Worm (Caenorhabditis elegans): ENCODE measurements around the gene F15A4.10.

F15A4.10 gene

ce11 chrII:12508650-12509049 lies 23.7 kb upstream of the F15A4.10 start, which contains the start of gene srh-67:
Gene srh-67 (plus strand): TSS chrII:12508950.
- TF ChIP-seq ama-1 (optimal IDR thresholded peaks at IDR 0.05) (no peak), grh-1 (GFP tag; IDR thresholded peaks at IDR 0.05) (no peak), efl-1 (optimal IDR thresholded peaks at IDR 0.05) (no peak), efl-1 (GFP tag; optimal IDR thresholded peaks at IDR 0.05 in 1 of 2) (no peak)

DNA sequence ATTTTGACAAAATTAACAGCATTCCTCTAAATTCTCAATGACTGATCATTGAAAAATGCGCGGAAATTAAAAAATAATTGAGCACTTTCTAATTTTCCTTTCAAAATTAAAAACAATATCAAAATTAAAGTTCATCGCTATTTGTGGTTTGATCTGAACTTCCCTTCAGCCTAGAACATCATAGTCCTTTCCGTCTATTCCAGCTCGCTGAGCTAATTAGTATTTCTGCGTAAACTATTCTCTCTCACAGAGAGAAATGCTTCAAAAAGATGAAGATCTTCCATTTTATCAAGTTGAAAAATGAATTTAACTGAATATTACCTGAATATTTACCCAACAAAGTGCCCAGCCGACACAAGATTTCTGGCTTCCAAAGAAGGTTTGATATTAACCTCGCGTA lies 22.1 kb upstream of the F15A4.10 start, which contains the start of gene srh-68:
Gene srh-68, plus strand, starts transcription at position 301 of the 400 bp plus-strand sequence.
- no peak for TF ChIP-seq elt-2 (tag; optimal IDR thresholded peaks at IDR 0.05)
- TF ChIP-seq mep-1 (tag; optimal IDR thresholded peaks at IDR 0.05), result no peak
- no peak for TF ChIP-seq sptf-1 (tag; optimal IDR thresholded peaks at IDR 0.05)
- TF ChIP-seq ceh-88 (GFP tag; IDR thresholded peaks at IDR 0.05), result no peak
- TF ChIP-seq unc-62 (GFP tag; optimal IDR thresholded peaks at IDR 0.05), result no peak
- no peak for TF ChIP-seq elt-3 (tag; optimal IDR thresholded peaks at IDR 0.05)
- TF ChIP-seq lin-35 (GFP tag; optimal IDR thresholded peaks at IDR 0.05), result no peak
- TF ChIP-seq tbx-2 (tag; optimal IDR thresholded peaks at IDR 0.05), result no peak
- TF ChIP-seq ama-1 (optimal IDR thresholded peaks at IDR 0.05), result no peak
- TF ChIP-seq ztf-4 (tag; optimal IDR thresholded peaks at IDR 0.05), result no peak
- TF ChIP-seq nhr-77 (tag; optimal IDR thresholded peaks at IDR 0.05), result no peak
- TF ChIP-seq lin-14 (GFP tag; optimal IDR thresholded peaks at IDR 0.05), result no peak
- TF ChIP-seq nhr-12 (tag; optimal IDR thresholded peaks at IDR 0.05), result no peak
- no peak for TF ChIP-seq lin-39 (tag; optimal IDR thresholded peaks at IDR 0.05)

DNA sequence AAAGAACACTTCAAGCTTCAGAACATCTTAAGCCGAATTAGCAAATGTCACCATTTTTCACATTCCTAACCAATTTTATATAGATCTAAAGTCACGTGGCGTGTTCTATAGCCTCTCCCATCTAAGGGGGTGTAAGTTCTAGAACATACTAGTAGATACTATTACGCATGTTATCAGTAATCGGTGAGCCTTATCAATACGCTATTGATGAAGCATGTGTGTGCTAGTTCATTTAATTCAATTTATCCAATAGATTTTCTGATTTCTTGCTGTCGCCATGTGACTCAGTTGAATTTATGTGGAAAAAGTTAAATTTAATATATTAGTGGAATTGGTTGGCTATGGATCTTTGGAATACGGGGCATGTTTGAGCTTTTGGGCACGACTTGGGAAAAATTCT lies 21.6 kb upstream of the F15A4.10 start:
- TF ChIP-seq lin-35 (GFP tag; optimal IDR thresholded peaks at IDR 0.05) (no peak), grh-1 (GFP tag; IDR thresholded peaks at IDR 0.05) (no peak), unc-130 (tag; optimal IDR thresholded peaks at IDR 0.05) (no peak), fkh-8 (tag; optimal IDR thresholded peaks at IDR 0.05) (peak; percentile 78), ceh-8 (GFP tag; optimal IDR thresholded peaks at IDR 0.05) (peak; percentile 27), dsc-1 (tag; optimal IDR thresholded peaks at IDR 0.05) (peak; percentile 1), swsn-7 (tag; optimal IDR thresholded peaks at IDR 0.05) (peak; percentile 0), nhr-77 (tag; optimal IDR thresholded peaks at IDR 0.05) (no peak), nhr-47 (tag; optimal IDR thresholded peaks at IDR 0.05) (peak; percentile 65), sox-4 (tag; optimal IDR thresholded peaks at IDR 0.05) (peak; percentile 66), nhr-20 (tag; optimal IDR thresholded peaks at IDR 0.05) (no peak), egl-13 (tag; optimal IDR thresholded peaks at IDR 0.05) (peak; percentile 25)

DNA sequence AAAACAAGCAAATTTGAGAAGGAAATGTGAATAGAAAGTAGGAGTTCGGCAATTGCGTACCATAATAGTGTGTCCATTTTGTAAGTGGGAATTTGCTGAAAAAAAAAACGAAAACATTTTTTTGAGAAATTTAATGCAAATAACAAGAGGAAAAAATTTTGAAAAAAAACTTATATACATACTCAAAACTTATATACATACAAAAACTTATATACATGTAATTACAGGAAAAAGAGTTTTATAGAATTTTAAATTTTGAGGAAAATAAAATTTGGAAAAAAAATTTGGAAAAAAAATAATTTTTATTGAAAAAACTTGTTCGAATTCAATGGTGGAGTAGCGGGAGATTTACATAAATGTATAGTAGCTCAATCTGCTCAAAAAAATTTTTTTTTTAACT lies 17.8 kb upstream of the F15A4.10 start, which contains the start of gene ador-1:
Gene ador-1, minus strand, starts transcription at position 101 of the 400 bp plus-strand sequence.
- no peak for TF ChIP-seq ces-1 (GFP tag; optimal IDR thresholded peaks at IDR 0.05)
- TF ChIP-seq snu-23 (GFP tag; optimal IDR thresholded peaks at IDR 0.05), result no peak
- no peak for TF ChIP-seq elt-3 (tag; optimal IDR thresholded peaks at IDR 0.05)
- TF ChIP-seq aly-2 (tag; optimal IDR thresholded peaks at IDR 0.05), result no peak
- TF ChIP-seq mdl-1 (tag; optimal IDR thresholded peaks at IDR 0.05), result no peak
- TF ChIP-seq lin-15B (tag; optimal IDR thresholded peaks at IDR 0.05), result no peak

ce11 chrII:12499969-12500368 lies 15.0 kb upstream of the F15A4.10 start:
- TF ChIP-seq nhr-85 (tag) (no peak), dpl-1 (GFP tag; optimal IDR thresholded peaks at IDR 0.05) (peak in 1 of 3 experiments; percentile 21), nhr-47 (tag; optimal IDR thresholded peaks at IDR 0.05) (no peak), fkh-10 (GFP tag; optimal IDR thresholded peaks at IDR 0.05) (peak; percentile 78), nhr-71 (tag; optimal IDR thresholded peaks at IDR 0.05) (peak; percentile 18), efl-1 (optimal IDR thresholded peaks at IDR 0.05) (peak; percentile 8 to 72), efl-1 (GFP tag; optimal IDR thresholded peaks at IDR 0.05 in 1 of 2) (peak; percentile 29 to 80), Y116A8C.19 (tag; optimal IDR thresholded peaks at IDR 0.05; ENCODE audit: borderline replicate concordance) (no peak), lin-14 (GFP tag; optimal IDR thresholded peaks at IDR 0.05) (peak; percentile 67)
